Worm (Caenorhabditis elegans) whole organism, midembryonic: ENCODE measurements around the gene F39D8.3.

Source experiments
- med-1 ChIP-seq: sonication (generic microtip); optimal IDR thresholded peaks from 2 replicates; lab custom pipeline; 2017; ENCODE audit warnings: missing genetic modification characterization, mild to moderate bottlenecking, missing compliant biosample characterization, antibody characterized with exemption, missing genetic modification reagents; ENCODE audit not compliant: insufficient read depth
- ref-1 ChIP-seq: fragments of 200-800 bp; sonication (Bioruptor generic); conservative IDR thresholded peaks from 2 replicates; pipeline ENCODE4 v1.3.6; 2022; ENCODE audit warnings: missing genetic modification reagents, missing genetic modification characterization, missing compliant biosample characterization
- tab-1 ChIP-seq: fragments of 200-800 bp; sonication (Bioruptor generic); IDR thresholded peaks from 2 replicates; pipeline ENCODE4 v1.3.6; 2022; ENCODE audit warnings: missing genetic modification characterization, missing compliant biosample characterization

DNA sequence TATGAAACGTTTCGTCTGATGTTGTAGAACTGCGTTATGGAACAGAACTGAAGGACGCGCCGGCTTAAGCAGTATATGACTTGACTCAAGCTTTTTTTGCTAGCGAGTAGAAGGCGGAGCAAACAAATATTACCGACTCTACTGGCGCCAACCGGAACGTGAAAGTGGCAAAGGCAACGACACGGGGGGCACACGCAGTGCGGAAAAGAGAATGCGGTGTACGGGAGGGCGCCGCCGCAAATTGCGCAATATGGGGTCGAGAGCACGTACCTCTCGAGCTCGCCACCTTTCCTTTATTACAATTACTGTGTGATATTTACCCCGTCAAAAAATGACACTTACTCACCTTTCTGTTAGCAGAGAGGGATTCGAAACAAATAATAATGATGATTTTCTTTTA, 5.5 kb upstream of the F39D8.3 start, which contains the start of gene pqn-36:
- TF ChIP-seq ref-1 (no peak), med-1 (GFP tag; lab: Kevin White, UChicago) (no peak), tab-1 (GFP tag; lab: Robert Waterston, UW) (no peak)
